Worm (Caenorhabditis elegans) whole organism, L1 larva: ENCODE measurements around the gene srab-10.

ENCODE experiments used
- ama-1 ChIP-seq: fragments of 150-350 bp; optimal IDR thresholded peaks from 2 replicates; lab custom pipeline; 2014
- efl-1 ChIP-seq, 4 experiments: fragments of 150-350 bp; optimal IDR thresholded peaks in 3 of 4; peaks in 1 of 4; 1 replicate in 1 of 4; 2 replicates in 3 of 4; lab custom pipeline; 2014; ENCODE audit warnings: missing biosample characterization in 2 of 4, missing genetic modification characterization in 2 of 4, missing genetic modification reagents in 2 of 4
- lin-39 ChIP-seq: fragments of 150-350 bp; optimal IDR thresholded peaks from 2 replicates; lab custom pipeline; 2014; ENCODE audit warnings: missing biosample characterization, missing genetic modification reagents, missing genetic modification characterization
- ztf-11 ChIP-seq, 2 experiments: sonication (generic microtip); optimal IDR thresholded peaks; 2 replicates each; lab custom pipeline; 2016 to 2017; ENCODE audit warnings: missing genetic modification characterization in 2 of 2, missing biosample characterization in 1 of 2, missing compliant biosample characterization in 1 of 2

DNA sequence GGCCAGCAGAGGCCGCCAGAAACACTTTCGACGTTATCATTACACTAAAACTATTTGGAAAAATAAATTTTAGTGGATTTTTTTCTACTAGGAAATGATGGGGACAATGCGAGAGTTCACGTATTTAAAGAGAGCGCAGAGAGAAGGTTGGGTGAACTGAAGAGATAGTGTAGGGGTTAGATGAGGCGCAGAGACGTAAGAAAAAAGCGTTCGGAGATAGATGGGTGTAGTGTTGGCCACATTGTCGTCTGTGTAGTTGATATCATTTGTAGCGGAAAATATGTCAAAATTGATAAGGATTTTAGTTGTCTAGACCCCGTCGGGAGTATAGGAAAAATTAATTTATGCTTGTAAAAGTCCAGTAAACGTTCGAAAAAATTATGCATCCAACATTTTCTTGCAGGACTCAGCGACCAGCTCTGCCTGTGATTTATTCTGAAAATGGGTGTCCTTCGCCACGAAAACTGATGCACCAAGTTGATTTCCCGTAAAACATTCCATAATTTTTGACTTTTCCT lies 48.8 kb upstream of the srab-10 start, which contains the start of the genes Y73C8B.3 and Y73C8B.9:
- TF ChIP-seq lin-39 (tag; lab: Kevin White, UChicago) (no peak), ama-1 (lab: Kevin White, UChicago) (no peak), efl-1 (optimal IDR thresholded peaks at IDR 0.05; lab: Kevin White, UChicago) (peak; percentile 9 to 11), efl-1 (GFP tag; optimal IDR thresholded peaks at IDR 0.05 in 1 of 2; lab: Kevin White, UChicago) (no peak), ztf-11 (tag; optimal IDR thresholded peaks at IDR 0.05; lab: Kevin White, UChicago) (no peak)
